Fruit fly (Drosophila melanogaster) whole organism, larva: Measurements from ENCODE around the gene Nmdar2.

ENCODE experiments used
- noc ChIP-seq: fragments of 200-800 bp; sonication (Bioruptor generic); optimal IDR thresholded peaks from 3 replicates; lab custom pipeline; 2019; ENCODE audit warnings: missing biosample characterization, mild to moderate bottlenecking, missing genetic modification characterization, moderate library complexity

Gene Nmdar2

DNA sequence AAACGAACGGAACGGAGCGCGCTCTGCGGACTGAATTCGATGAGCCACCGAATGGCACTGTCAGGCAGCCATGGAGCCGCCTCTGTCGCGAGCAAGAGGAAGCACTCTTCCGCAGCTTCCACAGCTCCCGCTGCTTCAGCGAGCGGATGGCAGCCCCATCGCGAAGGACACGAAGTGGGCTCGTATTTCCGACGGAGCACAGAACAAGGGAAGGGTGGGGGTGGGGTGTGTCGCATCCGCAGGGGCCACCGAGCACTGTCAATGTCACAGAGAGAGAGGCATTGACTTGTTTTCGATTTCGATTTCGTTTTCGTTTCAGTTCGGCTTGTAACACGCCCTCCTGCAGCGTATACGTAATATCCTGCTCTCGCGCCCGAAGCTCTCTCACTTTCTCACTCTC is at the start of gene Nmdar2:
Gene Nmdar2 (minus strand): TSS at position 59 of the 400 bp plus-strand sequence.
- TF ChIP-seq noc (tag; lab: Kevin White, UChicago): no peak

DNA sequence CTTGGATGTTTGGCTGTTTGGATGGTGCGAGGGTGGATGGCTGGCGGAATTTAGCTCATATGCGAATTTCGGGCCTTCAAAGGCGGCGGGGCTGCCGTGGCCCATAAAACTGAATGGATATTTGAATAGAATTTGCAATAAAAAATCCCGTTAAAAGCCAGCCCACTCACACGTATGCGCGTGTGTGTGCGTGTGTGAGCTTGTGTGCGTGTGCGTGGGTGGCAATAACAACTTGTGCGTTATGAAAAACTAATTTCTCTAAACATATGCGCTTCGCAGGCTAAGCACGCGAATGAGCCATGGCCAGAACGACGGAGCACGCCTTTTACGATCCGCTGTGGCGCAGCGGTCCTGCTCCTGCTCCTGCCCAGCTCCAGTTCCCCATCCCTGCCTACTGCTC is 31.0 kb upstream of the Nmdar2 start:
- TF ChIP-seq noc (tag; lab: Kevin White, UChicago): no peak

DNA sequence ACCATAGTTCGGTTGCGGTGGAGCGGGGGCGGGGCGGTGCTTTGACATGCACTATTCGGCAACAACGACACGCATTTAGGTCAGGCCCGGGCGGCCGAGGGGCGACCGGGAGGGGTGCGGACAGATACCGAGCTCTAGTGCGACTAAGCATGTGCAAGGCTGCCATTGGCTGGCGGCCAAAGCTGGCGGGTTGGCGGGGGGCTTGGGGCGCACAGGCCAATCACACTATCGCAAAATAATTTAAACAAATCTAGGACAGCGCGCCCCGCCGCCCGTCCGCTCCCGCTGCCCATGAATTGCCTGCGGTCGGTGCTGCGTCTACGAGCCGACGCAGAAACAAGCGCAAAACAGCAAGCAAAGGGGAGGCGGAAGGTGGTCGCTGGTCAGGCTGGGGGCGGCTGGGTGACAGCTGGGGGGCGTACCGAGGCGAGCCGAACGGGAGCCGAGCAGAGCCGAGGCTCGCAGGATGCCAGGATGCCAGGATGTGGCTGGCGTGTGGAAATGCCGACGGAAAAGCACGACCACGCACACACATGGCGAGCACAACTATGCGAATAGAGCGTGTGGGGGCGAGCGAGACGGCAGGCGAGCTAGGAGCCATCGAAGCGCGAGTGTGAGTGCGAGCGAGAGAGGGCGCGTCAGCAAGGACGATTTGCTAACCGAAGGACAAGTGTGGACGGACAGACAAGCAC is 27.8 kb upstream of the Nmdar2 start:
- no peak for TF ChIP-seq noc (tag; lab: Kevin White, UChicago)

DNA sequence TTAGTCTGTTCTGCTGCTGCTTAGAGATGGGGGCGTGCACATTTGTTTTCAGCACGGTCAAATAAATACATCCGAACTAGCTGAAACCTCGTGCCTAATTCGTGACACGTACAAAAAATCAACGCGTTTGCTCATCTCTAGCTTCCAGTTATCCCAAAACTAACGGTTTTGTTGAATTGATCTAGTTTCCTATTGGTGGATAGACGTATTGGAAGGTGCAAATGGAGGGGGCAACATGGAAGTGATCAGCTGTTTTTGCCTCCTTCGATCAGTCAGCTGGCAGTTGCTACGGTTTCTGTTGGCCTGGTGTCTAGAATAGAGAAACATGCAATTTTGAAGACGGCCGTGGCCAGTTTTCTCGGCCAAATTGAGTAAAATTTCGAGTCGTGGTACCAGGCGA is 10.0 kb upstream of the Nmdar2 start:
- no peak for TF ChIP-seq noc (tag; lab: Kevin White, UChicago)

DNA sequence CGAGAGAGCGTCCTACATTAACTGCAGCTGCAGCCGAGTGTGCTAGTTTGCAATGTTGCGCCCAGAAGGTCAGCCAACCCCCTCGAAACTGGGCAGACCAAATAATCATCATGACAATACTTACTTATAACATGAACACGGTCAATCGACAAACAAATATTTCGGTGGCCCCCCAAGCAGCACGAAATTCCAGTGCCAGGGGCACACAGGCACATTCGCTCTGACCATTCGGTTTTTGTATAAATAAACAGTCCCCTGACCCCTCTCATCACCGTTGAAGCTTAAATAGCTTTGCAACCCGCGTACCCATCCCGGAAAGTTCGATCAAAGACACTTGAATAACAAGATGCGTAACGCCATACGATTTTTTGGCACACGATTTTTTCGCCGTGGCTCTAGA is 6.3 kb upstream of the Nmdar2 start:
- TF ChIP-seq noc (tag; lab: Kevin White, UChicago): no peak

DNA sequence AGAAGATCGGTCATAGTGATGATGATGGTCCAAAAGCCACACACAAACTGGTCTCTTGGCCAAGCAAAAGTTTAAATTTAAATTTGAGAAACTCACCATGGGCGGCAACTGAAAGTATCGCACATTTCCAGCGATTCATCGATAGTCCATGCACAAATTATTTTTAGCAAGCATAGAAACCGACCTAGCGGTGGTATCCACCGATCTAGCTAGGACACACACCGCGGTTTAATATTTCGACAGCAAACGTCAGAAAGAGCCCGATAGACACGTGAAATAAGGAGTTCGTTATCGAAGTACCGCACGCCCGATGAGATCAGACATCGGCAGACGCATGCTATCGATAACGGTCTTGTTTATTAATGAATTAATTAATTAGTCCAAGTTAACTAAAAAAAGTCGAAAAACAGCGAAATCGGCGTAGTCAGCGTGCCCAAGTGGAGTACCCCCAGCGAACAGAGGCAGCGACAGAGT is 5.2 kb upstream of the Nmdar2 start, which contains the start of gene CG14795:
Gene CG14795 (minus strand): TSS at position 51 of the 474 bp plus-strand sequence.
- no peak for TF ChIP-seq noc (tag; lab: Kevin White, UChicago)

DNA sequence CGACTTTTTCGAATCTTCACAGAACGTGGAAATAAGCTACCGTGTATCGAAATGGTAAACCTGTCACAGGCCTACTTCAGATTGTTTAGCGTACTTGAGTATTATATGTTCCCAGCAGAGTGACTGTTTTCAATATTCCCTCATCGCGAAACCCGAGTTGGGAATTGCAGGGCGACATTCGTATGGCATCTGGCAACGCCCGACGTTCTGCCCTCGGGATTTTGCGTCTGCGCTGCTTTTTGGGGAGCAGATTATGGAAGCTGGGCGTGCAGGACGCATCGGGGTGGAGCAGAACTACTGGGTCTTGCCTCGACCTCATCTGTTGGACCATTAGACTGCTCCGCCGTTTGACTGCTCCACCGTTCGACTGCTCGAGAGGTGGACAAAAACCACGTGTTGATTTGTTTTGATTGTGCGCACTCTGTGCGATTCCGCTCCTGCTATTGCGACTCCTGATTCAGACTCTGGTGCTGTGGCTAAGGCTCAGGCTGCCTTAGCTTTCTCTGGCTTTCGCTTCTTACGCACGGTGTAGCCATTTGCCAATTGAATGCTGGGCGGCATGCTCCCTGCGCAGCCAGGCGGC is 723 bp upstream of the Nmdar2 start:
- no peak for TF ChIP-seq noc (tag; lab: Kevin White, UChicago)

DNA sequence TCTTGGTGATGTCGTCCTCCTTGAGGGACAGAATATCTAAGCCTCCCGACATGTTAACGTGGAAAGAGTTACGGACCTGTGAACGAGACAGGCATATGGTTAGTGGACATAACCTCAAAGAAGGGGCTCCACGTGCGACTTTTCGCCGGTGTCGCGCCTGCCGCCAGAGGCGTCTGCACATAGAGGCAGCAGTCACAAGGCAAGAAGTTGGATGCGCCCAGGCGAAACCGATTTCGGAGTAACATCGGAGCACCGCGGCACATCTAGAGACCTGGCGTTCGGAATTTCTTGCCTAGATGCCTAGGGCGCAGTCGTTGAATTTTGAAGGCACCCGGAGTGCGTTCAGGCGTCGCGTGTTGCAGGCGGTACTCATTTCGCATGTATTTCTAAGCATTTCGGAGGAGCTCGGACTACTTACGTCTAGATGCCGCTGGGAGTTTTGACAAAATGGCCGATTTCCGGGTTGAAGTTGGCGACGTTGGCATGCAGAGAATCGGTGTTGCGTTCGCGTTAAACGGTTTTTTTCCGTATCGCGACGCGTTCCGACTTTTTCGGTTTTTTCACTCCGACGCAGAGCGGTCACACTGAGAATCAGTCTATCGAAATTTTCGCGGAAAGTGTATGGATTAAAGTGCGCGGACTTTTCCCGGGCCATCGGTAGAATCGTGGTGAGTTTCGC is 24.6 kb downstream of the Nmdar2 start, which contains the start of the genes sta and inc:
Gene sta (minus strand): TSS at position 574 of the 679 bp plus-strand sequence.
Gene inc (plus strand): TSS at position 640 of the 679 bp plus-strand sequence.
- peak; percentile 59 for TF ChIP-seq noc (tag; lab: Kevin White, UChicago)

DNA sequence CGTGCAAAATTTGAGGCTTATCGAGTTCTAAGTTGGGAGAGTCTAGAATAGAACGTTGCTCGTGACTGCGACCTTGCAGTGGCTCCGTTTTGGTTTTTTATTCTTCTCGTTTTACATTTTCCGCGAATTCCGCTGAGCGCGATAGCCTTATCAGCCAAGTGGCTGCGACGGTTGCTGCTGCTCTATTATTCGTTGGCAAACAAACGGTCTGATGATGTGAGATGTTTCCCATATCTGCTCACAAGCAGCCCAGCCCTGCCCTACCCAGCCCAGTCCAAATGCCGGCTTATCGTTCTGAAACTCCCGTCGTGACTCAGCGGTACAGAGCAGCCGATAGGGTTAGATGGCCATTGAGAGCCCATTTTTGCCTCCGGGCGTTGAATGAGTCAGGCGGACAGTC is 27.2 kb downstream of the Nmdar2 start:
- TF ChIP-seq noc (tag; lab: Kevin White, UChicago): no peak

DNA sequence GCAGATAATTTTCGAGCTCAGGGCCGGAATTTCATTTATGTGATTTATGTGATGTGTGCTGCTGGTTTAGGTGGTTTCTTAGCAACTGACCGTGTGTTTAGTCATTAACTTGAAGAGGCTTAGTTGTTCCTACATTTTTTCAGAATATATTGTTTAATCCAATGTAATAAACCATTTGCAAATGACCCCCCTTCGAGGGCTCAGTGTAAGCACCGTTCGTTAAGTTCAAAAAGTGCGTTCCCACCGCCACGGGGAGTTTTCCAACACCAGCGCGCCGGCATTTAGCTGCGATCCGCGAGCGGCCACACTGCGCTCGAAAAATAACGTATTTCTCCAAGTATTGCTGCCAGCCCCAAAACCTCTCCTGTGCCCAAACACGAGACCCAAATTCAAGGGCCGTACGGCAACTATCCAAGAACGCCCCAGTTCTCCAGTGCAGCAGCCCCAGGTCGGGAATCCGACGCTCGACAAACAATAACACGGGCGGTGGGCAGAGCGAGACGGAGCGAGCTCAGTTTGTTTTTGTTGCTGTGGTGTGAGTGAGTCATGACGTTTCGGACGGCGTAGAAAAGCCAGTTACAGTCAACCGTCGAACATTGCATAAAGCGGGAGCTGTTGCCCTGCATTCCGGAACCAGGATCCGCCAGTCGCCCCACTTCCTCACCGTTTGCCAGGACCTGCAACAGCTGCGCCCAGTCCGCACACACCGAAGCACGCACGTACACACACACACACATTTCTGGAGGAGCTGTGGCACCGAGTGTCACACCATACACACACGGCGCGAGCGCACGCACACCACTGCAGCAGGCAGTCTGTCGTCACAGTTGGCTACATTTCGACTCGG is 29.1 kb downstream of the Nmdar2 start, which contains the start of gene rush:
Gene rush (plus strand): TSS at position 277 of the 847 bp plus-strand sequence.
- TF ChIP-seq noc (tag; lab: Kevin White, UChicago): no peak

DNA sequence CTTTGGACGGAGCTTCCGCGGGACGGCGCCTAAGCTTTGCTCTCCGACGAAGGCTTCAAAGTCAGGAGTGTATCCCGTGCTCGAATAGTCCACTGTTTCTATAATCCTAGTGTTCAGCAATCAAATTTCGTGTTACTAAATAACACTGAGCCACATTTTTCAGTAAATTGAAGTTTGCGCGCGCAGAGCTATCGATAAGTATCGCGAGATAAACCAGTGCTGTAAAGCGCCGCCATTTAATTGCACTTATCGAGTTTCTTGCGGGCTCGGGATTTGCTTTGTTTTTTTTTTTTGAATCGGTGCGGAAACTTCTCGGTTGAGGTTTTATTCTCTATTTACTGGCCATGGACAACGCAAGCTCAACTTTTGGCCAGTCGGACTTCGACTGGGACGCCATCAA is 30.8 kb downstream of the Nmdar2 start, which contains the start of the genes Rab27 and mei-38:
Gene Rab27 (minus strand): TSS at position 127 of the 400 bp plus-strand sequence.
Gene mei-38 (plus strand): TSS at position 216 of the 400 bp plus-strand sequence.
- TF ChIP-seq noc (tag; lab: Kevin White, UChicago): no peak

DNA sequence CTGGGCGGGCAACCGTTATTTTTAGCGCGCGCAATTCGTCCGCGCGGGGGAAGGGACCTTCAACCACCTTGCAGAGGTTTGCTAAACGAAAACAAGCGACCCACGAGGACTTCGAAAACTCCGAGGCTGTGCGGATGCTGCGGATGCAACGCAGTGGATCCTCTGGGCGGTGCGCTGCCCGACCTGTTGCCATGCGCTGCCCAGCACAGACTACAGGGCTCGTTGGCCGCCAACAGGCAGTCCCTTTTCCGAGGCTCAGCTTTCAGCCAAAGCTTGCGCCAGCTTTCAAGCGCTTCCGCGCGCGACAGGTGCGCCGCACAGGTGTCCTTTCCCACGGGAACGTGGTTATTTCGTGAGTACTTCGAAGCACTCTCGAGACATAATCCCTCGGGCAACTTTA is 31.2 kb downstream of the Nmdar2 start:
- no peak for TF ChIP-seq noc (tag; lab: Kevin White, UChicago)

DNA sequence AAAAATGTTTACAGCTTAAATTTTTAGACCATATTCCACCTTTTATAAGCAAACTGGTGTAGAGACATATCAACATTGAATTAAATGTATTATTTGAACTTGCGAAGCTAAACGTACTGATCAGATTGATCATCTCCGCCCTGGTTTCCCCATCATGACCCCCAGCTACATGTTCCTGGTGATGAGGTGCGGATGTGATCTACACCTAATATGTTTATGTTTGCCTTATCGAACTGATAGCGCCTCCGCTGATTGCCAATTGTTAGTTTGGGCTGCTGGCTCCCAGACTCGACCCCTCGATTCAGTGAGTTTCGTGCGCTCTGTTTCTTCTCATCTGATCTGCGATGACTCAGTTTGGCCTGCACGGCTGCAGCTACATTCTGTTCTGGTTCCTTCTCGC is 35.4 kb downstream of the Nmdar2 start, which contains the start of gene CG14780:
Gene CG14780 (plus strand): TSS at position 301 of the 400 bp plus-strand sequence.
- TF ChIP-seq noc (tag; lab: Kevin White, UChicago): no peak

DNA sequence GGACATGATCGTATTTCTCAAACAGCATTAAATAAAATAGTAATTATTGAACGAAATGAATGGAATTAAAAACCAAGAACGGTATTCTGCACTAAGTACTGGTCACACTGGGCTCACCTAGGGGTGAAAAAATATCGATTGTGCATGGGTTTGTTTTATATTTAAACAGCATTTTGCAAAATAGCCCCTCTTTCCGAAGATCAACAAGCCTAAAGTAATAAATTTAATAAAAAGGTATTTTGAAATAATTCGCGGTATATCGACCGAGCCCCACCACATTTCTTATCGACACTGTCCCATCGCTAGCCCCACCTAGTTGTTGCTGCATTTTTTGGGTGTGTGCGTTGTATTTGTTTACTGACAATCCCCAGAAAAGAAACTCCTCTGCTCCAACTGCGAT is 37.0 kb downstream of the Nmdar2 start, which contains the start of gene pck:
Gene pck (plus strand): TSS at position 105 of the 400 bp plus-strand sequence.
- peak; percentile 47 for TF ChIP-seq noc (tag; lab: Kevin White, UChicago)

DNA sequence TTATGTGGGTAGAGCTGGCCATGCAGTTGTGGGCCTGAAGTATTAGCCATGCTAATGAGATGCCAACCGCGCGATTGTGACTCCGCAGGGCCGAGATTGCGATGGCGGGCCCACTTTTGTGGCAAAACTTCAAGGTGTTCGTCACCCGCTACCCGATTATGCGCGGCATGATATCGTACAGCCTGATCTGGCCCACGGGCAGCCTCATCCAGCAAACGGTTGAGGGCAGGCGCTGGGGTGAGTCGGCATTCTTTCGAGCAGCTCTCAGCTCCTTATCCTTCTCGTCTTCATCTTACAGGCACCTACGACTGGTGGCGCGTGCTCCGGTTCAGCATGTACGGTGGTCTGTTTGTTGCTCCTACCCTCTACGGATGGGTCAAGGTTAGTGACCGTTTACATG is 37.9 kb downstream of the Nmdar2 start, which contains the start of gene CG32808:
Gene CG32808 (minus strand): TSS at position 101 of the 400 bp plus-strand sequence.
- no peak for TF ChIP-seq noc (tag; lab: Kevin White, UChicago)
